Worm (Caenorhabditis elegans): ENCODE data around the gene K02E10.7.

DNA sequence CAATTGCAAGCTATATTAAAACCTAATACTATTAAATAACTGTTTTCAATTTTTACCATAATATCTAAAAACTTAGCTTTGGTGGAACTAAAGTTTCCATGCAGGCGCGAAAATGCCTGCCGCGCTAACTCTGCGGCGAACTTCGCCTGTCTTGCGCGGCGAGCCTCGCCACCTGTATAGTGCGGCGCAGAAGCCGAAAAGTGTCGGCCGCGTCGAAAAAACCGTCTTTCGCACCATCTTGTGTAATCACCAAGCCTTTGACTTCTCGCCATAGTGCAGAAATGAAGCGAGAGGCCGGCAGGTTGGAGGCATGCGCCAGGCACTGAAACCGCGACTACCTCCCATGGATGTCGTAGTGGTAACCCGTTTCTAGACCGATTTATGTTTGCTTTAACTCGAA is 43.1 kb upstream of the K02E10.7 start:
- TF ChIP-seq cog-1 (tag; optimal IDR thresholded peaks at IDR 0.05): no peak
- TF ChIP-seq flt-1 (GFP tag; IDR thresholded peaks at IDR 0.05): no peak
- TF ChIP-seq ref-1 (GFP tag; conservative IDR thresholded peaks at IDR 0.05): no peak
- TF ChIP-seq klf-2 (GFP tag; conservative IDR thresholded peaks at IDR 0.05): no peak
- no peak for TF ChIP-seq ztf-23 (GFP tag; IDR thresholded peaks at IDR 0.05)
- TF ChIP-seq med-1 (GFP tag; optimal IDR thresholded peaks at IDR 0.05; ENCODE audit: insufficient read depth): no peak
- no peak for TF ChIP-seq ztf-29 (GFP tag; IDR thresholded peaks at IDR 0.05)

Measured in whole organism, midembryonic.